Worm (Caenorhabditis elegans) whole organism, L4/young adult: ENCODE data around the gene mec-14.
A peak's percentile ranks its signal among the peaks of the same experiment; 100 is the strongest.

Experiments
- W03F9.2 ChIP-seq: fragments of 150-350 bp; optimal IDR thresholded peaks from 2 replicates; lab custom pipeline; 2014; ENCODE audit warnings: missing biosample characterization, missing genetic modification characterization
- dao-5 ChIP-seq: sonication (generic microtip); optimal IDR thresholded peaks from 2 replicates; lab custom pipeline; 2016; ENCODE audit warnings: missing genotype, missing genetic modification characterization, moderate library complexity, missing compliant biosample characterization
- him-1 ChIP-seq: sonication (generic microtip); optimal IDR thresholded peaks from 2 replicates; lab custom pipeline; 2016; ENCODE audit warnings: missing genotype, missing genetic modification reagents, missing genetic modification characterization, missing compliant biosample characterization

mec-14 gene

ce11 chrIII:7210486-7210885 lies 17.7 kb upstream of the mec-14 start:
- TF ChIP-seq him-1 (tag; lab: Kevin White, UChicago) (no peak), W03F9.2 (no peak), dao-5 (tag; lab: Kevin White, UChicago) (no peak)

DNA sequence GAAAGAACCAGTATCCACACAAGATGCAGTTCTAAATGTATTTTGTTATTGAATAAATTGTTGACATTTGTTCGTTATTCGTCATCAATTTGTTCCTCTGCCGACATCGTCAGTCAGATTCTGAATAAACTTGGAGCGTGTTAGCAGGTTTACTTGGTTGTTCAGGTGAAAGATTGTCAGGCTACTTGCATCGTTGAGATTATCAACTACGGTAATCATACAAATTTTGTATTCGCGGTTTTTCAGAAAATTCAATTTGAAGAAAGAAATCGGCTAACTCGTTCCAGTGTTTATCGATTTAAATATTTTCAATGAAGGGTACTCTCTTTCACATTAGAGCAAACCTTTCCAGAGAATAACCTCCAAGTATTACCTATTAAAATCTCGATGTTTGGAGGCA lies 16.9 kb upstream of the mec-14 start, which contains the start of gene R151.2:
R151.2 (plus strand) TSS at position 247 of the 400 bp plus-strand sequence.
- TF ChIP-seq W03F9.2 (no peak), dao-5 (tag; lab: Kevin White, UChicago) (no peak), him-1 (tag; lab: Kevin White, UChicago) (no peak)

- TF ChIP-seq W03F9.2, result peak; percentile 93
- TF ChIP-seq dao-5 (tag; lab: Kevin White, UChicago), result no peak
These were observed 15.2 kb upstream of the mec-14 start, which contains the start of gene rpl-6 for ce11 chrIII:7207903-7208497. Gene rpl-6, plus strand, starts transcription at chrIII:7208447.

DNA sequence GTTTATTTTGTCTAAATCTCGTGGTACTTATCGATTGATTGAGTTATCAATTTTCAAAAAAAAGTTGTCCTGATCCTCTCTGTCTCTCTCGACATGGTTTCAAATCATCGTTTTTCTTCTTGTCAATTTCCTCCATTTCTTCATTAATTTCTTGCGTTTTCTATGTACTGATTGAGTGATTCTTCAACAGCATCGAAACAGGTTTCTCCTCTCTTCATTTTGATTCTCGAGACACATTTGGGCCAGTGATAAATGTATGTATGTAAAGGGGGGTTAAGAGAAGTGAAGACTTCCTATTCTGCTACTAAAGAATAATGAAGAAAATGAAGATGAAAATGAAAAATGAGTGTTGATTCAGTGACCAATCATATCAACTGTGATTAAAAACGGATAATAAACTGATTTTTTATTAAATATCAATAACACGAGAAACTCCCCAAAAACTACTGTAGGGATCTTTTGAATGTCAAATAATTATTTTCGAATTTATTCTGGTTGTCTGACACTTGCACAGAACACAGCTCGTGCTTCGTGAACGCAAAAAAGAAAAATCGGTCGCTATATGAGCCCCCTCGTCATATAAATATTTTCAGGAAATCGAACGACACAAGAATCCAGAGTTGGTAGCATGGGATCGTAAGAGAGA lies 10.5 kb upstream of the mec-14 start:
- TF ChIP-seq him-1 (tag; lab: Kevin White, UChicago), result no peak
- no peak for TF ChIP-seq W03F9.2
- TF ChIP-seq dao-5 (tag; lab: Kevin White, UChicago), result no peak

- TF ChIP-seq him-1 (tag; lab: Kevin White, UChicago) (no peak), W03F9.2 (no peak), dao-5 (tag; lab: Kevin White, UChicago) (no peak)
These were observed 8.8 kb upstream of the mec-14 start, which contains the start of gene dpy-31 for ce11 chrIII:7201378-7202256. Gene dpy-31, plus strand, starts transcription at chrIII:7202206.

DNA sequence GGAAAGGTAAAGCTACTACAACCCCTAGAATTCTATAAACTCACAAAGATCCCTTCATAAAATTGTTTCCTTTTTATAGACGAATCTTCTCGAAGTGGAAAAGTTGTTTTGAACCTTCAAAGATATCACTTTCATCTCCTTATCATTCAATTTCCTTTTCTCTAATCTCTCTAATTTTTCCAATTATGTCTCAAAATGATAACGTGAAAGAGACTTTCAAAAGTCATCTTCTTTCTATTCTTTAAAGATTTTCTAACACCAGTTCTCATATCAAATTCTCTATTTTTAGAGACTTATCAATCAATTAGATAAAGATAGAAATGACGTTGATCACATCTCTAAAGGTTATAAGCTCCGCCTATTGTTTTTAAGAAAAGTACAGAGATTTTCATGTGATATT lies 6.7 kb upstream of the mec-14 start:
- TF ChIP-seq W03F9.2, result no peak
- TF ChIP-seq dao-5 (tag; lab: Kevin White, UChicago), result no peak
- no peak for TF ChIP-seq him-1 (tag; lab: Kevin White, UChicago)

DNA sequence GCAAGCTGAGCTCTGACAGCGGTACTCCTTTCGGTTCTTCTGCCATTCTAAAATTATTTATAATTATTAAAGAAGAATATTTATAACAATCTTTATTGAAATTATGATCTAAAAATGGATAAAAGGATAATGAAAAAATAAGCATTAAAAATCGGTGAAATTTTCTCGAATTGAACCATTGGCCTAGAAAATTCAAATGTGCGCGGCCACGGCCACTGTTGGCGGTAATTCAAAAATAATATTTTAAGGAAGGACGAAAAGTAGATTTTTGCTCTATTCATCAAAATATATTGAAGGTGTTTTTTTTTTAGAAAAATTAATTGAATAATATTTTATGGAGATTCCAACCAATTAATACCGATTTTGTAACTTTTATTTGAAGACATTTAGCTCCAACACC lies 6.0 kb upstream of the mec-14 start, which contains the start of gene pfd-5:
pfd-5 (minus strand) TSS at position 47 of the 400 bp plus-strand sequence.
- TF ChIP-seq W03F9.2 (peak; percentile 56), dao-5 (tag; lab: Kevin White, UChicago) (no peak), him-1 (tag; lab: Kevin White, UChicago) (no peak)

DNA sequence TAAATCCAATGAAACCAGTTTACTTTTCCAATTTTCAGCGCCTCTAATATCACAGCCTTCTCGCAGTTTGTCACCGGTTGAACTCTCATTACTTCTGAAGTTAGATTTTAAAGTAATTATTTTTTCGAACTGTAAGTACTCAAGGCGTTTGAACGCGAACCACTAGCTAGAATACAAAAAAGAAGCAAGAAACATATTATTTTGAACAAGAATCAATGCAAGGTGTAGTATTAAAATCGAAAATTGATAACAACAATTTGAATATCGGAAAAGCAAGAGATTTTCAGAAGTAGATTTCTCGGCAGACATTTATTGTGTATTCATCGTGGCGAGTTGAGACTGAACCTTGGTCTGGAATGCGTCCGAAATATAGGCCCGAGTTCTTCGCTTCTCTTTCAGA lies 5.2 kb upstream of the mec-14 start, which contains the start of gene exos-9:
exos-9 (minus strand) TSS at position 101 of the 400 bp plus-strand sequence.
- TF ChIP-seq dao-5 (tag; lab: Kevin White, UChicago), result no peak
- TF ChIP-seq him-1 (tag; lab: Kevin White, UChicago), result no peak
- TF ChIP-seq W03F9.2, result no peak

ce11 chrIII:7195325-7195724 lies 2.5 kb upstream of the mec-14 start, which contains the start of gene F37C12.18:
Gene F37C12.18, minus strand, starts transcription at chrIII:7195425.
- TF ChIP-seq him-1 (tag; lab: Kevin White, UChicago), result no peak
- no peak for TF ChIP-seq dao-5 (tag; lab: Kevin White, UChicago)
- no peak for TF ChIP-seq W03F9.2

DNA sequence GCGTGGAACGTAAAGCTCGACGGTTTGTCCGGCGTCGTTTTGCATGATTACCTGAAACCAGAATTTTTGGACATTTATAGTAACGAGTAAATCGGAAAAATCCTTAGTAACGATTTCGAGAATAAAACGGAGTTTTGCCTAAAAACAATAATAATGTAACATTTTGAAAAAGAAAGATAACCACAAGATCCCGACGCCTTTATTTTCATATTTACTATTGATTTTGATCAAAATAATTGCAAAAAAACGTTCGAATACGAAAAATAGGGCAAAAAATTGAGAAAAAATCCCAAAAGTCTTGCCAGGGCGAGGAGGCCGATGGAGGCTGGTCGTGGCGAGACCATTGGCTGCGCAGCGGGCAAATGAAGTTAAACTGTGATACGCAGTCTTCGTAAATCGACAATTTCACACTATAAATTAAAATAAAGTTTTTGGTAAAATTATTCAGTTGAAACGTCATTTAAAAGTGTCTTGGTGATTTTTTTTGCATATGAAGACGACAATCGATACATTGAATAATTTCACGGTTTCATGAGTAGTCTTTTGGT lies 3.1 kb downstream of the mec-14 start, which contains the start of gene rps-21:
rps-21 (minus strand) TSS at position 51 of the 548 bp plus-strand sequence.
- TF ChIP-seq W03F9.2 (peak; percentile 67), dao-5 (tag; lab: Kevin White, UChicago) (no peak), him-1 (tag; lab: Kevin White, UChicago) (no peak)

DNA sequence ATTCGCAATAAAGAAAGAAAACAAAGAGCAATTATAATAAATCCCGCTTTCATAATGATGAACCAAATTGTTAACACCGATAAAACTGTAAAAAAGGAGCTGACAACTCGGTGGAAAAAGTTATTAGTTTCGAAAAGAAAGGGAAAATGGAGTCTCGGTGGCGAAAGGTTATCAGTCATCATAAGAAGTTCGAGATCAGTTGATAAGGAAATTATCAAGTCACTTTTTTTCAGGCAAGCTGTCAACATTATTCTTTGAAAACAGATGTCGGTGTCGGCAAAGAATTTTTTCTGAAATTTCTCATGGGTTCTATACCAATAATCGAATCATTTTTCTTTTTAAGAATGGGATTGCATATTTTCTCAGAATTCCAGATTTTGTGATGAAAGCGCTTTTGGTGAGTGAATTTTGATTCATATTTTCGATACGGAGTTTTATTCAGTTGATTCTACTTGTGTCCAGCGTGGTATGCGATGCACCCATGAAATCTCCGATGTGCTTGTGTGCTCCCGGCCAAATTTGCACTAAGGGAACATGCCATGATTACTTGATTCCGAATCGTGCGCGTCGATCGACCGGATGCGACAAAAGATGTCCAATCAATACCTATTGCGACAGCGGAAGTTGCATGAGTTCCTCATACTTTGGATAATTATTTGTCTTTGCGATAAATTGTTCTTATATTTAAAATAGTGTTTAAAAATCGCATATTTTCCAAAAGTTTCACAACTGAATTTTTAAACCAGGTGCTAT lies 4.3 kb downstream of the mec-14 start, which contains the start of the genes F37C12.21 and F37C12.10:
F37C12.21 (plus strand) TSS at position 58 of the 753 bp plus-strand sequence.
F37C12.10 (minus strand) TSS at position 85 of the 753 bp plus-strand sequence.
- TF ChIP-seq him-1 (tag; lab: Kevin White, UChicago), result no peak
- no peak for TF ChIP-seq W03F9.2
- no peak for TF ChIP-seq dao-5 (tag; lab: Kevin White, UChicago)

DNA sequence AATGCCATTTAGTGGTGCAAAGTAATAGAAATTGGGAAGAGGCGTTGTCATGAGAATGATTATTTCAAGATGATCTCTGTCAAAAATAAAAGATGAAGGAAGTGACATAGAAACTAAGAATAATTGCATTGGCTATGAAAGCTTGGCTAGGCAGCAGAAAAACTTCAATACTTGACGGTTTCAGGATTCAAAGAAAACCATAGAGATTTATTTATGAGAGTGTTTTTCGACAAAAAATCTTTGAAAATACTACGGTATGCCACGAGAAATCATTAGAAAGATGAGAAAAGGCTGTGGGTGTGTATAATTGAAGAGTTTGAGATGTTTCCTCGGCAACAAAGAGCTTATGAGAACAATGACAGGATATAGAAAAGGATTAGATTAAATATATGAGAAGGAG lies 7.3 kb downstream of the mec-14 start, which contains the start of gene F37C12.14:
F37C12.14 (minus strand) TSS at position 101 of the 400 bp plus-strand sequence.
- TF ChIP-seq W03F9.2 (no peak), him-1 (tag; lab: Kevin White, UChicago) (no peak), dao-5 (tag; lab: Kevin White, UChicago) (no peak)
